Fruit fly (Drosophila melanogaster) S2 (cell line): ENCODE data around the gene CG1812.

Experiments
- CG8478 ChIP-seq: fragments of >200 bp; optimal IDR thresholded peaks from 2 replicates; lab custom pipeline; 2018
- CTCF ChIP-seq, 2 experiments: fragments of >200 bp; optimal IDR thresholded peaks; 2 replicates each; lab custom pipeline; 2018

dm6 chrX:20482790-20483564 is 28.4 kb upstream of the CG1812 start:
- TF ChIP-seq CTCF (optimal IDR thresholded peaks at IDR 0.05; lab: Kevin White, UChicago), result no peak
- TF ChIP-seq CG8478 (lab: Kevin White, UChicago), result no peak
